Worm (Caenorhabditis elegans): Measurements from ENCODE around the gene sym-4.

sym-4 gene

DNA sequence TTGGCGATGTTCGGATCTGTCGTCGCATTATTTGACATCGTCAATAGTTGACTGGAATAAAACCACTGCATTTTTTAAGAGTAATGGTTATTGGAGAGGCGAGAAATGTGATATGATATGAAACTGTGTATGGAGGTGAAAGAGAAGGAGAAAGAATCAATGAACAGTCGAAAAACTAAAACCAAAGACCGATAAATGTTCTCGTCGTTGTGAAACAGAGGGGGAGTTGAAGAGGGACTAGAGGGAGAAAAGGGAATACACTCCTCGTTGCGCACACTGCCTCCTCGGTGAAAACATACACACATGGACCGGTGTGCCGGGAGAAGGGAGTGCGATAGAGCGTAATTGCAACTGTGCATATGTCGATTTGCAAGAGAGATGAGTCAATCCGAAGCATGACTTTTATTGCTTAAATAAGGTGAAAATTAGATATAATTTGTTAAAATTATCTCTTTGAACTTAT, at the start of gene sym-4 (continued):
- TF ChIP-seq Y48G9A.11 (GFP tag; IDR thresholded peaks at IDR 0.05): no peak
- TF ChIP-seq ceh-82 (tag; optimal IDR thresholded peaks at IDR 0.05): no peak
- no peak for TF ChIP-seq ceh-44 (GFP tag; IDR thresholded peaks at IDR 0.05)
- no peak for TF ChIP-seq lin-39 (tag; optimal IDR thresholded peaks at IDR 0.05)

DNA sequence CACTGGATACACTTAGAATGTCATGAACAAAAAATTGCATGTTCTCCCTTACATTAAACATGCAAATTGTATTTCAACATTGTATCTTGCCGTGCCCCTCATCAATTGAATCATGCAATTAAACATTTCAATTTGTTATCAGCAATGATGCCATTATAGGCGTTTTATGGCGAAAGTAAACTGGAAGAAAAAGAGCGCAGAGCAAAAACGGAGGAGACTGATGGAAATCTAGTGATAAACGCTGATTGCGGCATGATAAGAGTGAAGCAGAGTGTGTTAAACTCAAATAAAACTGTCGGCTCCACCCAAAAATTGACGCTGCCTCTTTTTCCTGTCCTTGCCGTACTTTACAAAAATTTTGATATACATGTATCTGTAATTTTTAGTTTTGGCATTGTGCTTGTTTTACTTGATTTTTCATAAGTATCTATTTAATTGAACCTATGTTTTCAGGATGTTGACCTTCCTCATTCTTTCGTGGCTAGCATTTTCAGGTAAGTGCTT, 45.2 kb upstream of the sym-4 start, which contains the start of gene K06G5.1:
K06G5.1 (plus strand) TSS at position 454 of the 504 bp plus-strand sequence.
- TF ChIP-seq attf-4 (tag; optimal IDR thresholded peaks at IDR 0.05) (no peak), lin-38 (GFP tag; IDR thresholded peaks at IDR 0.05) (no peak), nhr-6 (tag; optimal IDR thresholded peaks at IDR 0.05) (peak; percentile 52), aly-2 (tag; optimal IDR thresholded peaks at IDR 0.05) (no peak), gei-8 (GFP tag; optimal IDR thresholded peaks at IDR 0.05) (no peak), aha-1 (tag) (no peak), snpc-1.2 (GFP tag; IDR thresholded peaks at IDR 0.05) (no peak), dmd-6 (GFP tag; IDR thresholded peaks at IDR 0.05) (peak; percentile 94), unc-62 (GFP tag; optimal IDR thresholded peaks at IDR 0.05 in 1 of 2) (peak; percentile 24 to 53), unc-62 (tag; optimal IDR thresholded peaks at IDR 0.05) (no peak), nhr-102 (tag; optimal IDR thresholded peaks at IDR 0.05) (peak; percentile 55), nhr-10 (tag; optimal IDR thresholded peaks at IDR 0.05) (no peak), pqm-1 (tag; optimal IDR thresholded peaks at IDR 0.05) (peak; percentile 100), daf-16 (GFP tag; optimal IDR thresholded peaks at IDR 0.05) (peak in 1 of 2 experiments; percentile 20), daf-16 (tag; optimal IDR thresholded peaks at IDR 0.05) (peak; percentile 92), T20F7.1 (GFP tag; optimal IDR thresholded peaks at IDR 0.05) (no peak), ceh-20 (GFP tag; IDR thresholded peaks at IDR 0.05) (peak; percentile 60; the same call in 1 of the 2 replicates), nhr-28 (tag; optimal IDR thresholded peaks at IDR 0.05) (peak; percentile 97), nhr-42 (GFP tag; IDR thresholded peaks at IDR 0.05) (0 out of 2 replicates have a peak, but pooled peaks have one; percentile 18), T26A8.4 (GFP tag; IDR thresholded peaks at IDR 0.05) (no peak), dve-1 (tag; optimal IDR thresholded peaks at IDR 0.05; ENCODE audit: insufficient read depth) (peak; percentile 88), nhr-48 (tag; optimal IDR thresholded peaks at IDR 0.05) (peak; percentile 7), nhr-77 (tag; optimal IDR thresholded peaks at IDR 0.05) (peak; percentile 78), hif-1 (tag; optimal IDR thresholded peaks at IDR 0.05) (peak in 1 of 2 experiments; percentile 4), sdz-12 (GFP tag; optimal IDR thresholded peaks at IDR 0.05) (no peak), zip-2 (tag; optimal IDR thresholded peaks at IDR 0.05) (no peak), mep-1 (tag; optimal IDR thresholded peaks at IDR 0.05) (peak; percentile 29), php-3 (GFP tag; IDR thresholded peaks at IDR 0.05) (peak; percentile 100), pha-4 (GFP tag; IDR thresholded peaks at IDR 0.05) (peak; percentile 50; the same call in 1 of the 2 replicates), pha-4 (tag; optimal IDR thresholded peaks at IDR 0.05) (no peak), tra-1 (GFP tag; IDR thresholded peaks at IDR 0.05) (peak; percentile 91), lin-1 (GFP tag; IDR thresholded peaks at IDR 0.05) (peak; percentile 54; the same call in 1 of the 2 replicates), ztf-11 (tag; optimal IDR thresholded peaks at IDR 0.05) (no peak), hlh-11 (tag; optimal IDR thresholded peaks at IDR 0.05) (peak; percentile 91), mdl-1 (tag; optimal IDR thresholded peaks at IDR 0.05) (peak in 1 of 2 experiments; percentile 28), madf-5 (GFP tag; IDR thresholded peaks at IDR 0.05) (no peak)

DNA sequence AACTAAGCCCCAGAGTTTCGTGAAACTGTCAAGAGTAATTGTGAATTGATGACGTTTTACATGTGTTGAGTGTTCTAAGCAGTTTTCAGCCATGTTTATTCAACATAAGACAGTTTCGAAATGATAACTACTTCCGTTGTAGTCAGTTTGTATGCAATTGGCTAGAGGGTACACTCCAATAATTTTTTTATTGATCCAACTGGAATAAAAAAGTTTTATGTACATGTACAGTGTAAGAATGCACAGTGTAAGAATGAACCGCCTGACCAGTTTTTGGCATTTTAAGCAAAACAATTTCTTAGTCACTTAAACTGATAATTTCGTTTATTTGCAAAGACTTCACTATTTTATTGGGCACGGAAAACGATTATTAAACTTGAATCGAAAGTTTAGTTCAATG, 43.9 kb upstream of the sym-4 start:
- TF ChIP-seq nhr-28 (tag; optimal IDR thresholded peaks at IDR 0.05) (peak; percentile 85), ceh-62 (tag; optimal IDR thresholded peaks at IDR 0.05) (no peak), unc-62 (GFP tag; optimal IDR thresholded peaks at IDR 0.05 in 1 of 2) (peak in 1 of 2 experiments; percentile 47), unc-62 (tag; optimal IDR thresholded peaks at IDR 0.05) (no peak), sdz-12 (GFP tag; optimal IDR thresholded peaks at IDR 0.05) (no peak), daf-16 (GFP tag; optimal IDR thresholded peaks at IDR 0.05) (no peak), daf-16 (tag; optimal IDR thresholded peaks at IDR 0.05) (peak; percentile 61), lin-38 (GFP tag; IDR thresholded peaks at IDR 0.05) (no peak), dve-1 (tag; optimal IDR thresholded peaks at IDR 0.05; ENCODE audit: insufficient read depth) (peak; percentile 26), php-3 (GFP tag; IDR thresholded peaks at IDR 0.05) (peak; percentile 85), set-16 (GFP tag; IDR thresholded peaks at IDR 0.05) (no peak), madf-9 (GFP tag; conservative IDR thresholded peaks at IDR 0.05) (no peak)

Measured in whole organism, L4 larva.